Worm (Caenorhabditis elegans) whole organism, mixed stage, embryonic: Measurements from ENCODE around the gene srw-129.

Source experiments
- blmp-1 ChIP-seq: fragments of 150-350 bp; optimal IDR thresholded peaks from 2 replicates; lab custom pipeline; 2014; ENCODE audit warnings: missing biosample characterization, missing genetic modification characterization
- ceh-39 ChIP-seq: fragments of 150-350 bp; optimal IDR thresholded peaks from 2 replicates; lab custom pipeline; 2014; ENCODE audit warnings: missing biosample characterization, missing genetic modification characterization
- ceh-43 ChIP-seq: fragments of 200-800 bp; sonication (Bioruptor generic); optimal IDR thresholded peaks from 2 replicates; lab custom pipeline; 2018; ENCODE audit warnings: mild to moderate bottlenecking, missing genetic modification characterization, moderate library complexity, missing compliant biosample characterization
- ceh-83 ChIP-seq: fragments of 200-800 bp; sonication (Bioruptor generic); optimal IDR thresholded peaks from 2 replicates; lab custom pipeline; 2018; ENCODE audit warnings: mild to moderate bottlenecking, missing genetic modification characterization, missing compliant biosample characterization
- ces-1 ChIP-seq: fragments of 150-350 bp; optimal IDR thresholded peaks from 2 replicates; lab custom pipeline; 2014; ENCODE audit warnings: missing biosample characterization, missing genetic modification reagents, missing genetic modification characterization
- elt-1 ChIP-seq: sonication (generic microtip); optimal IDR thresholded peaks from 2 replicates; lab custom pipeline; 2017; ENCODE audit warnings: missing genetic modification characterization, mild to moderate bottlenecking, missing compliant biosample characterization, antibody characterized with exemption, moderate library complexity, borderline replicate concordance; ENCODE audit not compliant: insufficient read depth
- elt-3 ChIP-seq: fragments of 150-350 bp; optimal IDR thresholded peaks from 2 replicates; lab custom pipeline; 2014; ENCODE audit warnings: missing biosample characterization, missing genetic modification characterization
- ham-2 ChIP-seq: fragments of 200-800 bp; sonication (Bioruptor generic); optimal IDR thresholded peaks from 2 replicates; lab custom pipeline; 2018; ENCODE audit warnings: mild to moderate bottlenecking, missing genetic modification characterization, missing compliant biosample characterization
- hlh-1 ChIP-seq: fragments of 150-350 bp; optimal IDR thresholded peaks from 2 replicates; lab custom pipeline; 2014; ENCODE audit warnings: missing biosample characterization, missing genetic modification reagents, missing genetic modification characterization
- lin-13 ChIP-seq: fragments of 150-350 bp; optimal IDR thresholded peaks from 2 replicates; lab custom pipeline; 2014; ENCODE audit warnings: missing biosample characterization, missing genetic modification characterization
- lin-32 ChIP-seq: fragments of 200-800 bp; sonication (Bioruptor generic); optimal IDR thresholded peaks from 2 replicates; lab custom pipeline; 2018; ENCODE audit warnings: mild to moderate bottlenecking, missing genetic modification characterization, missing compliant biosample characterization
- lsy-2 ChIP-seq: fragments of 150-350 bp; optimal IDR thresholded peaks from 2 replicates; lab custom pipeline; 2014; ENCODE audit warnings: missing biosample characterization, missing genetic modification characterization
- mab-5 ChIP-seq: fragments of 150-350 bp; optimal IDR thresholded peaks from 2 replicates; lab custom pipeline; 2014; ENCODE audit warnings: missing biosample characterization, missing genetic modification characterization
- nhr-12 ChIP-seq: fragments of 150-350 bp; optimal IDR thresholded peaks from 2 replicates; lab custom pipeline; 2014; ENCODE audit warnings: missing biosample characterization, missing genetic modification characterization
- nhr-2 ChIP-seq: fragments of 150-350 bp; optimal IDR thresholded peaks from 2 replicates; lab custom pipeline; 2014; ENCODE audit warnings: missing biosample characterization, missing genetic modification characterization
- nhr-237 ChIP-seq: fragments of 150-350 bp; optimal IDR thresholded peaks from 2 replicates; lab custom pipeline; 2014; ENCODE audit warnings: missing biosample characterization, missing genetic modification characterization
- nhr-28 ChIP-seq: fragments of 150-350 bp; optimal IDR thresholded peaks from 2 replicates; lab custom pipeline; 2014; ENCODE audit warnings: missing biosample characterization, missing genetic modification characterization
- pha-4 ChIP-seq: fragments of 150-350 bp; optimal IDR thresholded peaks from 2 replicates; lab custom pipeline; 2018; ENCODE audit warnings: missing biosample characterization, missing genetic modification reagents, missing genetic modification characterization
- sem-2 ChIP-seq: fragments of 200-800 bp; sonication (Bioruptor generic); optimal IDR thresholded peaks from 2 replicates; lab custom pipeline; 2018; ENCODE audit warnings: mild to moderate bottlenecking, missing genetic modification characterization, missing compliant biosample characterization
- snpc-4 ChIP-seq: fragments of 150-350 bp; optimal IDR thresholded peaks from 2 replicates; lab custom pipeline; 2014; ENCODE audit warnings: missing biosample characterization, missing genetic modification characterization
- unc-120 ChIP-seq: sonication (generic microtip); optimal IDR thresholded peaks from 2 replicates; lab custom pipeline; 2017; ENCODE audit warnings: missing genetic modification characterization, missing compliant biosample characterization; ENCODE audit not compliant: poor library complexity, severe bottlenecking
- unc-39 ChIP-seq: fragments of 150-350 bp; optimal IDR thresholded peaks from 2 replicates; lab custom pipeline; 2014; ENCODE audit warnings: missing biosample characterization, missing genetic modification characterization
- unc-62 ChIP-seq: fragments of 150-350 bp; optimal IDR thresholded peaks from 2 replicates; lab custom pipeline; 2014; ENCODE audit warnings: missing biosample characterization, missing genetic modification reagents, missing genetic modification characterization
- ztf-11 ChIP-seq: fragments of 150-350 bp; optimal IDR thresholded peaks from 2 replicates; lab custom pipeline; 2014; ENCODE audit warnings: missing biosample characterization, missing genetic modification characterization

The srw-129 gene

ce11 chrV:3014185-3014584, 42.4 kb downstream of the srw-129 start, which contains the start of gene K12D9.1:
K12D9.1 (plus strand) TSS chrV:3014485.
- TF ChIP-seq lsy-2 (tag; lab: Kevin White, UChicago) (no peak), nhr-237 (tag; lab: Kevin White, UChicago) (no peak), elt-1 (no peak), ceh-39 (tag; lab: Kevin White, UChicago) (no peak), elt-3 (tag; lab: Kevin White, UChicago) (no peak), lin-13 (tag; lab: Kevin White, UChicago) (no peak), nhr-2 (tag; lab: Kevin White, UChicago) (no peak), nhr-12 (tag; lab: Kevin White, UChicago) (no peak), sem-2 (GFP tag; lab: Kevin White, UChicago) (no peak), pha-4 (tag; lab: Kevin White, UChicago) (no peak), unc-39 (tag; lab: Kevin White, UChicago) (no peak), lin-32 (no peak), mab-5 (tag; lab: Kevin White, UChicago) (no peak), ceh-43 (GFP tag; lab: Kevin White, UChicago) (no peak)

DNA sequence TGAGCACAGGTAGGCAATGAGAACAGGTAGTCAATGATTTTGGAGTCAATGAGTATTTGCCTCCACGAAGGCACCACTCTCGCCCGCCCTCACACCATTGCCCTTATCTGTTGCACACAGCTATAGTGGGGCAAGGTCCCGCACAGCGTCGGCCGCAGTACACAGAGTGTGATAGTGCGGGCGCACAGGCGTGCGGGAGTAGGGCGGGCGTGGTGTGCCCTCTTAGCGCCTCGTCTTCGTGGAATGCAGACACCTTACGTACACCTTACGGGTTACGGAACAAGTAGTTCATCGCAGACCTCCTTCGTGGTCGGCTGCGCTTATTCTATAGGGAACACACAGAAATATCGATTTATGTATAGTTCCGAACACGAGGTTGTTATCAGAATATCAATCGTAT, 46.2 kb downstream of the srw-129 start:
- TF ChIP-seq ceh-39 (tag; lab: Kevin White, UChicago), result no peak

- TF ChIP-seq unc-120 (tag; lab: Kevin White, UChicago) (no peak), nhr-12 (tag; lab: Kevin White, UChicago) (no peak), blmp-1 (no peak), snpc-4 (tag; lab: Kevin White, UChicago) (no peak), pha-4 (tag; lab: Kevin White, UChicago) (no peak), nhr-28 (no peak), ham-2 (GFP tag; lab: Kevin White, UChicago) (no peak), unc-39 (tag; lab: Kevin White, UChicago) (no peak), ces-1 (GFP tag; lab: Kevin White, UChicago) (no peak), elt-1 (no peak), lin-13 (tag; lab: Kevin White, UChicago) (no peak), ceh-83 (GFP tag; lab: Kevin White, UChicago) (no peak), ztf-11 (tag; lab: Kevin White, UChicago) (no peak), unc-62 (GFP tag; lab: Kevin White, UChicago) (no peak), ceh-39 (tag; lab: Kevin White, UChicago) (no peak), hlh-1 (no peak)
- TF ChIP-seq, all 35 proteins: peak for 0
Measured at ce11 chrV:3021306-3021705, 49.6 kb downstream of the srw-129 start, which contains the start of gene irld-12. irld-12 (minus strand) TSS chrV:3021406.
